Fruit fly (Drosophila melanogaster): ENCODE data around the gene CG17350.
A peak's percentile ranks its signal among the peaks of the same experiment; 100 is the strongest.

CG17350 gene

dm6 chr2L:19424307-19424902 is 43.7 kb downstream of the CG17350 start:
- TF ChIP-seq CG9705 (GFP tag; optimal IDR thresholded peaks at IDR 0.05) (no peak), OdsH (GFP tag; optimal IDR thresholded peaks at IDR 0.05) (no peak), Hnf4 (GFP tag; optimal IDR thresholded peaks at IDR 0.05) (no peak), Dif (GFP tag; optimal IDR thresholded peaks at IDR 0.05; ENCODE audit: partially characterized antibody) (no peak), HLH106 (tag; optimal IDR thresholded peaks at IDR 0.05) (no peak), lola (GFP tag; optimal IDR thresholded peaks at IDR 0.05) (no peak), dmrt93B (GFP tag; optimal IDR thresholded peaks at IDR 0.05) (no peak), Hr78 (GFP tag; optimal IDR thresholded peaks at IDR 0.05) (no peak)

- TF ChIP-seq OdsH (GFP tag; optimal IDR thresholded peaks at IDR 0.05): no peak
- TF ChIP-seq h (GFP tag; optimal IDR thresholded peaks at IDR 0.05): peak; percentile 5
- no peak for TF ChIP-seq pan (optimal IDR thresholded peaks at IDR 0.05)
- TF ChIP-seq foxo (GFP tag; optimal IDR thresholded peaks at IDR 0.05): no peak
- peak; percentile 28 for TF ChIP-seq Hr83 (GFP tag; optimal IDR thresholded peaks at IDR 0.05; ENCODE audit: poor library complexity, severe bottlenecking)
- no peak for TF ChIP-seq dmrt93B (GFP tag; optimal IDR thresholded peaks at IDR 0.05)
These were observed 44.4 kb downstream of the CG17350 start for dm6 chr2L:19425105-19425504.

dm6 chr2L:19425765-19426329 is 45.1 kb downstream of the CG17350 start:
- TF ChIP-seq pan (optimal IDR thresholded peaks at IDR 0.05) (no peak), rgr (GFP tag; optimal IDR thresholded peaks at IDR 0.05) (peak; percentile 68), OdsH (GFP tag; optimal IDR thresholded peaks at IDR 0.05) (peak; percentile 58), woc (GFP tag; optimal IDR thresholded peaks at IDR 0.05) (peak; percentile 30), Myc (optimal IDR thresholded peaks at IDR 0.05) (no peak), Mio (GFP tag; optimal IDR thresholded peaks at IDR 0.05) (no peak), Dif (GFP tag; optimal IDR thresholded peaks at IDR 0.05; ENCODE audit: partially characterized antibody) (no peak), br (GFP tag; optimal IDR thresholded peaks at IDR 0.05) (peak; percentile 29), Sp1 (GFP tag; optimal IDR thresholded peaks at IDR 0.05) (peak; percentile 40), brk (GFP tag; optimal IDR thresholded peaks at IDR 0.05) (peak; percentile 70), fru (GFP tag; optimal IDR thresholded peaks at IDR 0.05) (peak; percentile 65), Hr83 (GFP tag; optimal IDR thresholded peaks at IDR 0.05; ENCODE audit: poor library complexity, severe bottlenecking) (no peak), Vsx2 (GFP tag; optimal IDR thresholded peaks at IDR 0.05; ENCODE audit: partially characterized antibody) (peak; percentile 81), N (GFP tag; optimal IDR thresholded peaks at IDR 0.05) (no peak), dmrt93B (GFP tag; optimal IDR thresholded peaks at IDR 0.05) (peak; percentile 21), usp (GFP tag; optimal IDR thresholded peaks at IDR 0.05) (no peak), Rel (GFP tag; optimal IDR thresholded peaks at IDR 0.05) (no peak), Rel (tag; optimal IDR thresholded peaks at IDR 0.05) (no peak), sv (GFP tag; optimal IDR thresholded peaks at IDR 0.05) (peak; percentile 94), dl (GFP tag; optimal IDR thresholded peaks at IDR 0.05; ENCODE audit: insufficient read depth in 1 of 2, partially characterized antibody in 2 of 2) (no peak), CG9705 (GFP tag; optimal IDR thresholded peaks at IDR 0.05) (no peak), dsf (GFP tag; optimal IDR thresholded peaks at IDR 0.05; ENCODE audit: borderline replicate concordance) (no peak), tai (GFP tag; optimal IDR thresholded peaks at IDR 0.05) (no peak), CrebA (GFP tag; optimal IDR thresholded peaks at IDR 0.05; ENCODE audit: borderline replicate concordance) (no peak), psq (GFP tag; optimal IDR thresholded peaks at IDR 0.05) (peak; percentile 53), ey (GFP tag; optimal IDR thresholded peaks at IDR 0.05) (peak; percentile 46), Hr78 (GFP tag; optimal IDR thresholded peaks at IDR 0.05) (no peak), lola (GFP tag; optimal IDR thresholded peaks at IDR 0.05) (no peak), jim (GFP tag; optimal IDR thresholded peaks at IDR 0.05) (no peak), foxo (GFP tag; optimal IDR thresholded peaks at IDR 0.05) (peak in 1 of 2 experiments; percentile 73), GATAd (GFP tag; optimal IDR thresholded peaks at IDR 0.05) (no peak), sage (GFP tag; optimal IDR thresholded peaks at IDR 0.05) (peak; percentile 59), HLH106 (tag; optimal IDR thresholded peaks at IDR 0.05) (peak; percentile 69), Jra (GFP tag; optimal IDR thresholded peaks at IDR 0.05) (no peak), Abd-B (GFP tag; optimal IDR thresholded peaks at IDR 0.05) (no peak), CG32264 (GFP tag; optimal IDR thresholded peaks at IDR 0.05) (peak; percentile 6), Hnf4 (GFP tag; optimal IDR thresholded peaks at IDR 0.05) (no peak), Dfd (GFP tag; optimal IDR thresholded peaks at IDR 0.05) (no peak), h (GFP tag; optimal IDR thresholded peaks at IDR 0.05) (peak; percentile 44)

All from whole organism, wandering third instar larva.